Worm (Caenorhabditis elegans) whole organism, midembryonic: ENCODE data around the gene F34D10.3.

Experiments
- T22C8.4 ChIP-seq: fragments of 200-800 bp; sonication (Bioruptor generic); IDR thresholded peaks from 2 replicates; pipeline ENCODE4 v1.3.6; 2022; ENCODE audit warnings: missing genetic modification characterization, missing compliant biosample characterization
- cog-1 ChIP-seq: sonication (generic microtip); optimal IDR thresholded peaks from 2 replicates; lab custom pipeline; 2016; ENCODE audit warnings: missing genetic modification characterization, missing compliant biosample characterization
- flt-1 ChIP-seq: fragments of 200-800 bp; sonication (Bioruptor generic); IDR thresholded peaks from 2 replicates; pipeline ENCODE4 v1.3.6; 2022; ENCODE audit warnings: missing genetic modification characterization, missing compliant biosample characterization
- klf-2 ChIP-seq: fragments of 200-800 bp; sonication (Bioruptor generic); conservative IDR thresholded peaks from 2 replicates; pipeline ENCODE4 v1.3.6; 2022; ENCODE audit warnings: missing genetic modification reagents, missing genetic modification characterization, missing compliant biosample characterization
- med-1 ChIP-seq: sonication (generic microtip); optimal IDR thresholded peaks from 2 replicates; lab custom pipeline; 2017; ENCODE audit warnings: missing genetic modification characterization, mild to moderate bottlenecking, missing compliant biosample characterization, antibody characterized with exemption, missing genetic modification reagents; ENCODE audit not compliant: insufficient read depth
- ref-1 ChIP-seq: fragments of 200-800 bp; sonication (Bioruptor generic); conservative IDR thresholded peaks from 2 replicates; pipeline ENCODE4 v1.3.6; 2022; ENCODE audit warnings: missing genetic modification reagents, missing genetic modification characterization, missing compliant biosample characterization
- tab-1 ChIP-seq: fragments of 200-800 bp; sonication (Bioruptor generic); IDR thresholded peaks from 2 replicates; pipeline ENCODE4 v1.3.6; 2022; ENCODE audit warnings: missing genetic modification characterization, missing compliant biosample characterization
- ztf-23 ChIP-seq: fragments of 200-800 bp; sonication (Bioruptor generic); IDR thresholded peaks from 2 replicates; pipeline ENCODE4 v1.3.6; 2022; ENCODE audit warnings: missing genetic modification reagents, missing genetic modification characterization, missing compliant biosample characterization
- ztf-29 ChIP-seq: fragments of 200-800 bp; sonication (Bioruptor generic); IDR thresholded peaks from 2 replicates; pipeline ENCODE4 v1.3.6; 2022; ENCODE audit warnings: missing genetic modification reagents, missing genetic modification characterization, missing compliant biosample characterization

The F34D10.3 gene

ce11 chrIII:3734007-3734406 is at the start of gene F34D10.3:
F34D10.3 (plus strand) TSS chrIII:3734255.
- TF ChIP-seq ztf-29 (GFP tag; lab: Robert Waterston, UW), result no peak
- no peak for TF ChIP-seq ref-1 (GFP tag; lab: Robert Waterston, UW)
- TF ChIP-seq klf-2, result no peak
- no peak for TF ChIP-seq cog-1
- no peak for TF ChIP-seq med-1 (GFP tag; lab: Kevin White, UChicago)
- no peak for TF ChIP-seq tab-1 (GFP tag; lab: Robert Waterston, UW)
- no peak for TF ChIP-seq ztf-23 (GFP tag; lab: Robert Waterston, UW)
- TF ChIP-seq flt-1 (GFP tag; lab: Robert Waterston, UW), result no peak
- TF ChIP-seq T22C8.4, result no peak

ce11 chrIII:3692516-3692915 is 41.5 kb upstream of the F34D10.3 start:
- TF ChIP-seq med-1 (GFP tag; lab: Kevin White, UChicago), result no peak
- TF ChIP-seq klf-2, result no peak
- no peak for TF ChIP-seq cog-1
- no peak for TF ChIP-seq T22C8.4
- no peak for TF ChIP-seq flt-1 (GFP tag; lab: Robert Waterston, UW)
- no peak for TF ChIP-seq ztf-23 (GFP tag; lab: Robert Waterston, UW)
- no peak for TF ChIP-seq ztf-29 (GFP tag; lab: Robert Waterston, UW)
- TF ChIP-seq ref-1 (GFP tag; lab: Robert Waterston, UW), result no peak
- no peak for TF ChIP-seq tab-1 (GFP tag; lab: Robert Waterston, UW)

- no peak for TF ChIP-seq ztf-29 (GFP tag; lab: Robert Waterston, UW)
- TF ChIP-seq flt-1 (GFP tag; lab: Robert Waterston, UW), result no peak
- no peak for TF ChIP-seq tab-1 (GFP tag; lab: Robert Waterston, UW)
- TF ChIP-seq med-1 (GFP tag; lab: Kevin White, UChicago), result no peak
- TF ChIP-seq ref-1 (GFP tag; lab: Robert Waterston, UW), result no peak
- no peak for TF ChIP-seq ztf-23 (GFP tag; lab: Robert Waterston, UW)
These were observed 39.5 kb upstream of the F34D10.3 start, which contains the start of gene npr-15 for ce11 chrIII:3694572-3694971. npr-15 (minus strand) TSS chrIII:3694672.

- TF ChIP-seq ztf-23 (GFP tag; lab: Robert Waterston, UW) (peak; percentile 81), klf-2 (peak; percentile 54; the same call in 1 of the 2 replicates), ref-1 (GFP tag; lab: Robert Waterston, UW) (0 out of 2 replicates have a peak, but pooled peaks have one; percentile 15)
These were observed 38.7 kb upstream of the F34D10.3 start for ce11 chrIII:3695398-3695797.

ce11 chrIII:3698366-3698765 is 35.7 kb upstream of the F34D10.3 start:
- TF ChIP-seq tab-1 (GFP tag; lab: Robert Waterston, UW) (no peak), ref-1 (GFP tag; lab: Robert Waterston, UW) (no peak), flt-1 (GFP tag; lab: Robert Waterston, UW) (no peak), ztf-23 (GFP tag; lab: Robert Waterston, UW) (no peak), med-1 (GFP tag; lab: Kevin White, UChicago) (no peak), T22C8.4 (no peak), ztf-29 (GFP tag; lab: Robert Waterston, UW) (no peak), klf-2 (no peak), cog-1 (no peak)

ce11 chrIII:3699275-3699674 is 34.8 kb upstream of the F34D10.3 start, which contains the start of gene cyn-9:
cyn-9 (minus strand) TSS chrIII:3699640.
- TF ChIP-seq klf-2 (no peak), ztf-23 (GFP tag; lab: Robert Waterston, UW) (no peak), T22C8.4 (no peak), ref-1 (GFP tag; lab: Robert Waterston, UW) (no peak), ztf-29 (GFP tag; lab: Robert Waterston, UW) (no peak), tab-1 (GFP tag; lab: Robert Waterston, UW) (no peak), cog-1 (no peak), med-1 (GFP tag; lab: Kevin White, UChicago) (no peak), flt-1 (GFP tag; lab: Robert Waterston, UW) (no peak)

- TF ChIP-seq cog-1 (no peak), flt-1 (GFP tag; lab: Robert Waterston, UW) (no peak), T22C8.4 (no peak), klf-2 (no peak), ztf-29 (GFP tag; lab: Robert Waterston, UW) (0 out of 2 replicates have a peak, but pooled peaks have one; percentile 20)
These were observed 32.4 kb upstream of the F34D10.3 start, which contains the start of the genes pdi-1 and C14B1.2 for ce11 chrIII:3701411-3702310. pdi-1 (minus strand) TSS chrIII:3701461. C14B1.2 (plus strand) TSS chrIII:3702260.

- TF ChIP-seq klf-2, result no peak
- no peak for TF ChIP-seq T22C8.4
- no peak for TF ChIP-seq cog-1
- no peak for TF ChIP-seq med-1 (GFP tag; lab: Kevin White, UChicago)
- no peak for TF ChIP-seq ref-1 (GFP tag; lab: Robert Waterston, UW)
- TF ChIP-seq flt-1 (GFP tag; lab: Robert Waterston, UW), result no peak
- TF ChIP-seq tab-1 (GFP tag; lab: Robert Waterston, UW), result no peak
- TF ChIP-seq ztf-23 (GFP tag; lab: Robert Waterston, UW), result no peak
These were observed 30.7 kb upstream of the F34D10.3 start, which contains the start of gene C14B1.3 for ce11 chrIII:3703397-3703796. C14B1.3 (plus strand) TSS chrIII:3703564.

ce11 chrIII:3704967-3705366 is 29.1 kb upstream of the F34D10.3 start, which contains the start of gene wdr-5.1:
wdr-5.1 (plus strand) TSS chrIII:3705285.
- TF ChIP-seq med-1 (GFP tag; lab: Kevin White, UChicago) (no peak), ztf-29 (GFP tag; lab: Robert Waterston, UW) (no peak), ref-1 (GFP tag; lab: Robert Waterston, UW) (no peak), klf-2 (no peak), ztf-23 (GFP tag; lab: Robert Waterston, UW) (no peak)
